Worm (Caenorhabditis elegans): ENCODE data around the gene F21G4.3.

ce11 chrX:9869522-9869921 is 25.4 kb upstream of the F21G4.3 start, which contains the start of gene R07B1.13:
- TF ChIP-seq ZK546.5 (tag; optimal IDR thresholded peaks at IDR 0.05), result no peak
- TF ChIP-seq lin-13 (GFP tag; optimal IDR thresholded peaks at IDR 0.05), result no peak
- TF ChIP-seq ztf-11 (tag; optimal IDR thresholded peaks at IDR 0.05), result no peak
- no peak for TF ChIP-seq R02D3.7 (tag; optimal IDR thresholded peaks at IDR 0.05)
- no peak for TF ChIP-seq nhr-129 (tag; optimal IDR thresholded peaks at IDR 0.05)
- TF ChIP-seq dmd-4 (tag; optimal IDR thresholded peaks at IDR 0.05), result no peak
- no peak for TF ChIP-seq nhr-10 (tag; optimal IDR thresholded peaks at IDR 0.05)
- TF ChIP-seq mab-5 (tag; optimal IDR thresholded peaks at IDR 0.05), result no peak
- no peak for TF ChIP-seq unc-62 (GFP tag; optimal IDR thresholded peaks at IDR 0.05)
- no peak for TF ChIP-seq egl-27 (tag; optimal IDR thresholded peaks at IDR 0.05)
- no peak for TF ChIP-seq C34F6.9 (tag; optimal IDR thresholded peaks at IDR 0.05)
- TF ChIP-seq unc-39 (tag; optimal IDR thresholded peaks at IDR 0.05), result no peak
- no peak for TF ChIP-seq sem-4 (tag; optimal IDR thresholded peaks at IDR 0.05)

Data from whole organism, L2 larva.